Worm (Caenorhabditis elegans) whole organism, early embryonic: ENCODE results near the gene epg-3.

Experiments used
- F13C5.2 ChIP-seq: sonication (generic microtip); optimal IDR thresholded peaks from 2 replicates; lab custom pipeline; 2017; ENCODE audit warnings: mild to moderate bottlenecking, missing genetic modification characterization, inconsistent platforms, missing compliant biosample characterization
- ceh-13 ChIP-seq: fragments of 200-800 bp; sonication (Bioruptor generic); optimal IDR thresholded peaks from 2 replicates; lab custom pipeline; 2018; ENCODE audit warnings: mild to moderate bottlenecking, missing genetic modification characterization, missing compliant biosample characterization
- hmbx-1 ChIP-seq: sonication (generic microtip); optimal IDR thresholded peaks from 2 replicates; lab custom pipeline; 2016; ENCODE audit warnings: mild to moderate bottlenecking, missing genetic modification characterization, missing compliant biosample characterization
- hnd-1 ChIP-seq: sonication (generic microtip); optimal IDR thresholded peaks from 2 replicates; lab custom pipeline; 2016; ENCODE audit warnings: missing genetic modification characterization, missing compliant biosample characterization

DNA sequence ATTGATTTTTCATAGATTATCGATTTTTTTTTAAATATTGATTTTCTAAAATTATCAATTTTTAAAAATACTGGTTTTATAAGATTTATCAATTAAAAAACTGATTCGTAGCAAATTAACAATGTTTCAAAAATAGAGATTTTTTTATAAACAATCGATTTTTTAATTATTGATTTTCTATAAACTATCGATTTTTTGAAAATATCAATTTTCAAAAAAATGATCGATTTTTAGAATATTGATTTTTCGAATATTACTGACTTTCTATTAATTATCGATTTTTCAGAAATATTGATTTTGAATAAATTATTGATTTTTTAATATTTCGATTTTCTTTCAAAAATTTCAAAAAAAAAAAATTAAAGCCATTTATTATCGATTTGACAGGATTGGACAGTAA is 18.1 kb downstream of the epg-3 start:
- TF ChIP-seq hmbx-1 (tag; lab: Kevin White, UChicago) = no peak
- TF ChIP-seq F13C5.2 (tag; lab: Kevin White, UChicago) = no peak
- TF ChIP-seq ceh-13 (GFP tag; lab: Kevin White, UChicago) = no peak
- no peak for TF ChIP-seq hnd-1 (tag; lab: Kevin White, UChicago)
